Fruit fly (Drosophila melanogaster) whole organism, prepupa: Measurements from ENCODE around the gene Cpr97Eb.

Experiments used
- Blimp-1 ChIP-seq: fragments of 200-800 bp; sonication (Bioruptor generic); optimal IDR thresholded peaks from 3 replicates; lab custom pipeline; 2017; ENCODE audit warnings: missing biosample characterization, missing genetic modification characterization, mild to moderate bottlenecking, moderate library complexity, missing genetic modification reagents
- CG10631 ChIP-seq: fragments of 200-800 bp; sonication (Bioruptor generic); optimal IDR thresholded peaks from 2 replicates; lab custom pipeline; 2016; ENCODE audit warnings: missing biosample characterization, missing genetic modification characterization
- CG10669 ChIP-seq: fragments of 200-800 bp; sonication (Bioruptor generic); optimal IDR thresholded peaks from 3 replicates; lab custom pipeline; 2018; ENCODE audit warnings: missing biosample characterization, mild to moderate bottlenecking, missing genetic modification characterization, moderate library complexity
- CG11294 ChIP-seq: fragments of 200-800 bp; sonication (Bioruptor generic); IDR thresholded peaks from 2 replicates; pipeline ENCODE4 v1.3.6; 2022; ENCODE audit warnings: missing biosample characterization, missing genetic modification characterization
- CG11902 ChIP-seq: fragments of 200-800 bp; sonication (Bioruptor generic); optimal IDR thresholded peaks from 3 replicates; lab custom pipeline; 2016; ENCODE audit warnings: missing biosample characterization, missing genetic modification characterization
- CG15336 ChIP-seq: fragments of 200-800 bp; sonication (Bioruptor generic); IDR thresholded peaks from 2 replicates; pipeline ENCODE4 v1.3.6; 2022; ENCODE audit warnings: missing biosample characterization, missing genetic modification characterization
- CG1621 ChIP-seq: fragments of 200-800 bp; sonication (Bioruptor generic); optimal IDR thresholded peaks from 3 replicates; lab custom pipeline; 2018; ENCODE audit warnings: missing biosample characterization, mild to moderate bottlenecking, missing genetic modification characterization
- CG16779 ChIP-seq: fragments of 200-800 bp; sonication (Bioruptor generic); optimal IDR thresholded peaks from 3 replicates; lab custom pipeline; 2017; ENCODE audit warnings: missing biosample characterization, mild to moderate bottlenecking, missing genetic modification characterization
- CG3032 ChIP-seq: fragments of 200-800 bp; optimal IDR thresholded peaks from 2 replicates; lab custom pipeline; 2019; ENCODE audit warnings: missing biosample characterization, mild to moderate bottlenecking, missing genetic modification characterization, moderate library complexity
- CG31627 ChIP-seq: fragments of 200-800 bp; sonication (Bioruptor generic); optimal IDR thresholded peaks from 3 replicates; lab custom pipeline; 2016; ENCODE audit warnings: missing biosample characterization, missing genetic modification characterization
- CG32006 ChIP-seq: fragments of 200-800 bp; sonication (Bioruptor generic); optimal IDR thresholded peaks from 3 replicates; lab custom pipeline; 2017; ENCODE audit warnings: missing biosample characterization, mild to moderate bottlenecking, missing genetic modification characterization
- CG34406 ChIP-seq: fragments of 200-800 bp; sonication (Bioruptor generic); optimal IDR thresholded peaks from 3 replicates; lab custom pipeline; 2016; ENCODE audit warnings: missing biosample characterization, missing genetic modification characterization
- CG3919 ChIP-seq: fragments of 200-800 bp; sonication (Bioruptor generic); optimal IDR thresholded peaks from 3 replicates; lab custom pipeline; 2016; ENCODE audit warnings: missing biosample characterization, missing genetic modification characterization
- CG6276 ChIP-seq: fragments of 200-800 bp; sonication (Bioruptor generic); optimal IDR thresholded peaks from 2 replicates; lab custom pipeline; 2017; ENCODE audit warnings: missing biosample characterization, mild to moderate bottlenecking, missing genetic modification characterization
- CG6792 ChIP-seq: fragments of 200-800 bp; sonication (Bioruptor generic); optimal IDR thresholded peaks from 3 replicates; lab custom pipeline; 2016; ENCODE audit warnings: missing biosample characterization, missing genetic modification characterization
- CG6854 ChIP-seq: fragments of 200-800 bp; sonication (Bioruptor generic); optimal IDR thresholded peaks from 2 replicates; lab custom pipeline; 2017; ENCODE audit warnings: missing biosample characterization, mild to moderate bottlenecking, missing genetic modification characterization
- CG8119 ChIP-seq: fragments of 200-800 bp; sonication (Bioruptor generic); IDR thresholded peaks from 3 replicates; pipeline ENCODE4 v1.3.6; 2022; ENCODE audit warnings: missing biosample characterization, missing genetic modification characterization
- CG8632 ChIP-seq: fragments of 200-800 bp; sonication (Bioruptor generic); optimal IDR thresholded peaks from 3 replicates; lab custom pipeline; 2016; ENCODE audit warnings: missing biosample characterization, missing genetic modification characterization
- CG9139 ChIP-seq: fragments of 200-800 bp; sonication (Bioruptor generic); optimal IDR thresholded peaks from 3 replicates; lab custom pipeline; 2017; ENCODE audit warnings: missing biosample characterization, mild to moderate bottlenecking, missing genetic modification characterization
- Eip75B ChIP-seq: fragments of 200-800 bp; sonication (Bioruptor generic); optimal IDR thresholded peaks from 3 replicates; lab custom pipeline; 2016; ENCODE audit warnings: missing biosample characterization, missing genetic modification characterization
- Eip78C ChIP-seq: fragments of 200-800 bp; sonication (Bioruptor generic); peaks from one replicate; lab custom pipeline; 2016; ENCODE audit warnings: missing biosample characterization, missing genetic modification characterization
- Eip93F ChIP-seq: fragments of 200-800 bp; sonication (Bioruptor generic); optimal IDR thresholded peaks from 2 replicates; lab custom pipeline; 2016; ENCODE audit warnings: missing biosample characterization, mild to moderate bottlenecking, missing genetic modification characterization
- Ets21C ChIP-seq: fragments of 200-800 bp; sonication (Bioruptor generic); optimal IDR thresholded peaks from 3 replicates; lab custom pipeline; 2016; ENCODE audit warnings: missing biosample characterization, missing genetic modification characterization
- Gug ChIP-seq: fragments of 200-800 bp; sonication (Bioruptor generic); IDR thresholded peaks from 2 replicates; pipeline ENCODE4 v1.3.6; 2022; ENCODE audit warnings: missing biosample characterization, missing genetic modification characterization
- Hr38 ChIP-seq: sonication (Bioruptor generic); optimal IDR thresholded peaks from 2 replicates; lab custom pipeline; 2016; ENCODE audit warnings: missing biosample characterization, missing genetic modification characterization
- Hr4 ChIP-seq: fragments of 200-800 bp; sonication (Bioruptor generic); optimal IDR thresholded peaks from 3 replicates; lab custom pipeline; 2016; ENCODE audit warnings: missing biosample characterization, missing genetic modification characterization
- Lpt ChIP-seq: fragments of 200-800 bp; sonication (Bioruptor generic); optimal IDR thresholded peaks from 3 replicates; lab custom pipeline; 2016; ENCODE audit warnings: missing biosample characterization, missing genetic modification characterization
- OdsH ChIP-seq: fragments of 200-800 bp; sonication (Bioruptor generic); optimal IDR thresholded peaks from 3 replicates; lab custom pipeline; 2016; ENCODE audit warnings: missing biosample characterization, missing genetic modification characterization
- Sox102F ChIP-seq: fragments of 200-800 bp; sonication (Bioruptor generic); optimal IDR thresholded peaks from 2 replicates; lab custom pipeline; 2016; ENCODE audit warnings: missing biosample characterization, mild to moderate bottlenecking, missing genetic modification characterization
- Sox15 ChIP-seq: fragments of 200-800 bp; sonication (Bioruptor generic); optimal IDR thresholded peaks from 3 replicates; lab custom pipeline; 2016; ENCODE audit warnings: missing biosample characterization, missing genetic modification characterization
- achi ChIP-seq: fragments of 200-800 bp; sonication (Bioruptor generic); optimal IDR thresholded peaks from 3 replicates; lab custom pipeline; 2016; ENCODE audit warnings: missing biosample characterization, missing genetic modification characterization
- acj6 ChIP-seq: fragments of 200-800 bp; sonication (Bioruptor generic); optimal IDR thresholded peaks from 3 replicates; lab custom pipeline; 2016; ENCODE audit warnings: missing biosample characterization, missing genetic modification characterization
- dac ChIP-seq: fragments of 200-800 bp; sonication (Bioruptor generic); optimal IDR thresholded peaks from 2 replicates; lab custom pipeline; 2017; ENCODE audit warnings: missing biosample characterization, mild to moderate bottlenecking, missing genetic modification characterization
- dsx ChIP-seq: fragments of 200-800 bp; optimal IDR thresholded peaks from 3 replicates; lab custom pipeline; 2019; ENCODE audit warnings: missing biosample characterization, mild to moderate bottlenecking, missing genetic modification characterization, moderate library complexity; ENCODE audit not compliant: poor library complexity, severe bottlenecking
- eg ChIP-seq: fragments of 200-800 bp; sonication (Bioruptor generic); IDR thresholded peaks from 3 replicates; pipeline ENCODE4 v1.3.6; 2022; ENCODE audit warnings: missing biosample characterization, missing genetic modification characterization
- fd59A ChIP-seq: fragments of 200-800 bp; sonication (Bioruptor generic); optimal IDR thresholded peaks from 2 replicates; lab custom pipeline; 2017; ENCODE audit warnings: missing biosample characterization, mild to moderate bottlenecking, missing genetic modification characterization, missing genetic modification reagents
- fkh ChIP-seq: fragments of 200-800 bp; sonication (Bioruptor generic); optimal IDR thresholded peaks from 3 replicates; lab custom pipeline; 2017; ENCODE audit warnings: missing biosample characterization, mild to moderate bottlenecking, missing genetic modification characterization, moderate library complexity
- pdm3 ChIP-seq: fragments of 200-800 bp; sonication (Bioruptor generic); optimal IDR thresholded peaks from 3 replicates; lab custom pipeline; 2016; ENCODE audit warnings: missing biosample characterization, missing genetic modification characterization
- salr ChIP-seq, 2 experiments: fragments of 200-800 bp; sonication (Bioruptor generic); optimal IDR thresholded peaks; 3 replicates each; lab custom pipeline; 2016 to 2018; ENCODE audit warnings: missing biosample characterization in 2 of 2, missing genetic modification characterization in 2 of 2, mild to moderate bottlenecking in 1 of 2
- spab ChIP-seq: fragments of 200-800 bp; sonication (Bioruptor generic); optimal IDR thresholded peaks from 2 replicates; lab custom pipeline; 2017; ENCODE audit warnings: missing biosample characterization, mild to moderate bottlenecking, missing genetic modification characterization, missing genetic modification reagents
- ss ChIP-seq, 2 experiments: fragments of 200-800 bp; sonication (Bioruptor generic); optimal IDR thresholded peaks; 2 replicates in 1 of 2; 3 replicates in 1 of 2; lab custom pipeline; 2017 to 2018; ENCODE audit warnings: mild to moderate bottlenecking in 2 of 2, missing biosample characterization in 2 of 2, missing genetic modification characterization in 2 of 2, moderate library complexity in 1 of 2
- topi ChIP-seq: fragments of 200-800 bp; sonication (Bioruptor generic); optimal IDR thresholded peaks from 3 replicates; lab custom pipeline; 2016; ENCODE audit warnings: missing biosample characterization, missing genetic modification characterization
- vri ChIP-seq: fragments of 200-800 bp; sonication (Bioruptor generic); optimal IDR thresholded peaks from 3 replicates; lab custom pipeline; 2016; ENCODE audit warnings: missing biosample characterization, mild to moderate bottlenecking, missing genetic modification characterization

The Cpr97Eb gene

dm6 chr3R:27131408-27131807 lies 40.5 kb upstream of the Cpr97Eb start (continued):
- TF ChIP-seq CG6792 (no peak), Sox102F (GFP tag; lab: Kevin White, UChicago) (peak; percentile 38), eg (GFP tag; lab: Robert Waterston, UW) (no peak), CG11294 (GFP tag; lab: Robert Waterston, UW) (no peak), Blimp-1 (GFP tag; lab: Kevin White, UChicago) (peak; percentile 52), CG10631 (no peak), CG8119 (no peak), Hr38 (GFP tag; lab: Kevin White, UChicago) (no peak), CG8632 (GFP tag; lab: Kevin White, UChicago) (no peak), dac (GFP tag; lab: Kevin White, UChicago) (no peak), dsx (GFP tag; lab: Kevin White, UChicago) (no peak), fkh (GFP tag; lab: Kevin White, UChicago) (peak; percentile 88), acj6 (no peak), fd59A (GFP tag; lab: Kevin White, UChicago) (no peak), CG6276 (no peak), CG31627 (no peak), CG11902 (GFP tag; lab: Kevin White, UChicago) (no peak), Hr4 (GFP tag; lab: Kevin White, UChicago) (no peak), vri (GFP tag; lab: Kevin White, UChicago) (peak; percentile 90)

- TF ChIP-seq vri (GFP tag; lab: Kevin White, UChicago) (peak; percentile 0), Eip78C (peak; percentile 53), ss (GFP tag; optimal IDR thresholded peaks at IDR 0.05; lab: Kevin White, UChicago) (no peak)
Observed at dm6 chr3R:27130551-27131161, 39.7 kb upstream of the Cpr97Eb start.

- TF ChIP-seq dac (GFP tag; lab: Kevin White, UChicago) = no peak
- peak; percentile 60 for TF ChIP-seq CG10669 (GFP tag; lab: Kevin White, UChicago)
- peak; percentile 52 for TF ChIP-seq CG3032 (tag; lab: Kevin White, UChicago)
- peak; percentile 9 for TF ChIP-seq Eip93F (GFP tag; lab: Kevin White, UChicago)
- TF ChIP-seq pdm3 (GFP tag; lab: Kevin White, UChicago) = peak; percentile 81
- TF ChIP-seq CG1621 (tag; lab: Kevin White, UChicago) = peak; percentile 27
- peak; percentile 67 for TF ChIP-seq dsx (GFP tag; lab: Kevin White, UChicago)
- TF ChIP-seq CG11902 (GFP tag; lab: Kevin White, UChicago) = peak; percentile 69
- peak; percentile 75 for TF ChIP-seq fkh (GFP tag; lab: Kevin White, UChicago)
- peak; percentile 84 for TF ChIP-seq Hr4 (GFP tag; lab: Kevin White, UChicago)
- no peak for TF ChIP-seq Hr38 (GFP tag; lab: Kevin White, UChicago)
- TF ChIP-seq Lpt = peak; percentile 40
- peak; percentile 78 for TF ChIP-seq CG31627
- TF ChIP-seq CG9139 (GFP tag; lab: Kevin White, UChicago) = no peak
- peak; percentile 69 for TF ChIP-seq Eip75B (GFP tag; lab: Kevin White, UChicago)
- TF ChIP-seq achi (GFP tag; lab: Kevin White, UChicago) = peak; percentile 68
- TF ChIP-seq spab = peak; percentile 24
- peak; percentile 81 for TF ChIP-seq CG3919 (GFP tag; lab: Kevin White, UChicago)
- TF ChIP-seq Ets21C = peak; percentile 66
- TF ChIP-seq fd59A (GFP tag; lab: Kevin White, UChicago) = peak; percentile 33
- peak; percentile 88 for TF ChIP-seq eg (GFP tag; lab: Robert Waterston, UW)
- TF ChIP-seq CG16779 = peak; percentile 13
- TF ChIP-seq CG32006 = peak; percentile 72
- peak; percentile 38 to 45 for TF ChIP-seq salr (GFP tag; optimal IDR thresholded peaks at IDR 0.05; lab: Kevin White, UChicago)
- TF ChIP-seq CG6854 (GFP tag; lab: Kevin White, UChicago) = no peak
- peak; percentile 67 for TF ChIP-seq Gug (GFP tag; lab: Robert Waterston, UW)
- peak; percentile 81 for TF ChIP-seq CG15336 (GFP tag; lab: Robert Waterston, UW)
- TF ChIP-seq vri (GFP tag; lab: Kevin White, UChicago) = peak; percentile 69
- TF ChIP-seq CG8632 (GFP tag; lab: Kevin White, UChicago) = peak; percentile 65
- peak; percentile 89 for TF ChIP-seq topi (GFP tag; lab: Kevin White, UChicago)
- peak; percentile 59 for TF ChIP-seq Sox15 (GFP tag; lab: Kevin White, UChicago)
- TF ChIP-seq OdsH (GFP tag; lab: Kevin White, UChicago) = peak; percentile 80
- TF ChIP-seq CG34406 (GFP tag; lab: Kevin White, UChicago) = peak; percentile 69
- TF ChIP-seq ss (GFP tag; optimal IDR thresholded peaks at IDR 0.05; lab: Kevin White, UChicago) = peak; percentile 5 to 68
Observed at dm6 chr3R:27129580-27130385, 38.9 kb upstream of the Cpr97Eb start.
